Worm (Caenorhabditis elegans) whole organism, early embryonic: ENCODE measurements around the gene dpff-1.

ENCODE experiments used
- aly-1 ChIP-seq: sonication (generic microtip); optimal IDR thresholded peaks from 2 replicates; lab custom pipeline; 2016; ENCODE audit warnings: missing genetic modification characterization, missing compliant biosample characterization
- ama-1 ChIP-seq: fragments of 150-350 bp; optimal IDR thresholded peaks from 2 replicates; lab custom pipeline; 2014
- ceh-13 ChIP-seq: fragments of 200-800 bp; sonication (Bioruptor generic); optimal IDR thresholded peaks from 2 replicates; lab custom pipeline; 2018; ENCODE audit warnings: mild to moderate bottlenecking, missing genetic modification characterization, missing compliant biosample characterization
- ets-7 ChIP-seq: sonication (generic microtip); optimal IDR thresholded peaks from 2 replicates; lab custom pipeline; 2016; ENCODE audit warnings: missing genotype, missing genetic modification characterization, missing compliant biosample characterization
- flt-1 ChIP-seq: fragments of 200-800 bp; sonication (Bioruptor generic); IDR thresholded peaks from 2 replicates; pipeline ENCODE4 v1.3.6; 2022; ENCODE audit warnings: missing genetic modification characterization, missing compliant biosample characterization
- hmg-4 ChIP-seq: fragments of 200-800 bp; sonication (Bioruptor generic); optimal IDR thresholded peaks from 2 replicates; lab custom pipeline; 2018; ENCODE audit warnings: mild to moderate bottlenecking, missing genetic modification characterization, missing compliant biosample characterization
- hnd-1 ChIP-seq: sonication (generic microtip); optimal IDR thresholded peaks from 2 replicates; lab custom pipeline; 2016; ENCODE audit warnings: missing genetic modification characterization, missing compliant biosample characterization
- pes-1 ChIP-seq: fragments of 200-800 bp; sonication (Bioruptor generic); IDR thresholded peaks from 2 replicates; pipeline ENCODE4 v1.3.6; 2022; ENCODE audit warnings: missing genetic modification reagents, missing genetic modification characterization, missing compliant biosample characterization
- sea-1 ChIP-seq: fragments of 200-800 bp; sonication (Bioruptor generic); conservative IDR thresholded peaks from 2 replicates; pipeline ENCODE4 v1.3.6; 2022; ENCODE audit warnings: missing genetic modification characterization, missing compliant biosample characterization
- tra-4 ChIP-seq: sonication (generic microtip); optimal IDR thresholded peaks from 2 replicates; lab custom pipeline; 2017; ENCODE audit warnings: missing genetic modification characterization, missing compliant biosample characterization

ce11 chrIII:5939453-5940296, 33.5 kb upstream of the dpff-1 start, which contains the start of gene ubq-1:
- TF ChIP-seq ama-1, result no peak
- TF ChIP-seq hmg-4 (GFP tag; lab: Kevin White, UChicago), result no peak
- no peak for TF ChIP-seq ceh-13
- TF ChIP-seq flt-1 (GFP tag; lab: Robert Waterston, UW), result peak; percentile 31; the same call in 1 of the 2 replicates
- TF ChIP-seq hnd-1, result no peak
- TF ChIP-seq ets-7 (tag; lab: Kevin White, UChicago), result no peak
- no peak for TF ChIP-seq sea-1 (GFP tag; lab: Robert Waterston, UW)
- no peak for TF ChIP-seq aly-1 (tag; lab: Kevin White, UChicago)
- TF ChIP-seq pes-1 (GFP tag; lab: Robert Waterston, UW), result no peak
- no peak for TF ChIP-seq tra-4 (tag; lab: Kevin White, UChicago)
